Fruit fly (Drosophila melanogaster) S2 (cell line): Measurements from ENCODE around the gene Tango2.

Experiments used
- CG8478 ChIP-seq: fragments of >200 bp; optimal IDR thresholded peaks from 2 replicates; lab custom pipeline; 2018
- CTCF ChIP-seq, 2 experiments: fragments of >200 bp; optimal IDR thresholded peaks; 2 replicates each; lab custom pipeline; 2018

DNA sequence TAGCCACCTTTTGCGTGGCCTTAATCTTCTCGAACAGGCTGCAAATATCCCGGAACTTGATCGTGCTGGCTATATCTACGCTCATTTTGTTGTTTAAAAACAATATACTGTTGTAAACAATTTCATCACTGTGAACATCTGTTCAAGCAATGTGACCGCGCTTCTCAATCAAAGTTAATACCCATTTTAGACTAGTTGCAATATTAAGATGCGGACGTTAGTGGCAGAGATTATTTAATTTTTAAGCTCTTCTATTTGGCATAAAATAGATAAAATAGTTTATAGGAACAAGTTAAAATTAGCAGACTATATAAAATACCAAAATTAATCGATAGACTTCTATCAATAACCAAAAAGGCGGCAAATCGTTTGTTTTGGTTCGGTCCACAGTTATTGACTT lies 50.9 kb downstream of the Tango2 start, which contains the start of the genes DNAlig4 and CG11164:
- TF ChIP-seq CG8478 (lab: Kevin White, UChicago) (no peak), CTCF (optimal IDR thresholded peaks at IDR 0.05; lab: Kevin White, UChicago) (no peak)
